Worm (Caenorhabditis elegans) whole organism, mixed stage, embryonic: ENCODE results near the gene twk-35.

Source experiments
- M03D4.4 ChIP-seq: sonication (generic microtip); optimal IDR thresholded peaks from 2 replicates; lab custom pipeline; 2017; ENCODE audit warnings: mild to moderate bottlenecking, missing genetic modification characterization, missing compliant biosample characterization
- bed-3 ChIP-seq: fragments of 200-800 bp; sonication (Bioruptor generic); optimal IDR thresholded peaks from 3 replicates; lab custom pipeline; 2018; ENCODE audit warnings: mild to moderate bottlenecking, missing genetic modification characterization, moderate library complexity, missing compliant biosample characterization
- blmp-1 ChIP-seq: fragments of 150-350 bp; optimal IDR thresholded peaks from 2 replicates; lab custom pipeline; 2014; ENCODE audit warnings: missing biosample characterization, missing genetic modification characterization
- ceh-39 ChIP-seq: fragments of 150-350 bp; optimal IDR thresholded peaks from 2 replicates; lab custom pipeline; 2014; ENCODE audit warnings: missing biosample characterization, missing genetic modification characterization
- ceh-83 ChIP-seq: fragments of 200-800 bp; sonication (Bioruptor generic); optimal IDR thresholded peaks from 2 replicates; lab custom pipeline; 2018; ENCODE audit warnings: mild to moderate bottlenecking, missing genetic modification characterization, missing compliant biosample characterization
- ces-1 ChIP-seq: fragments of 150-350 bp; optimal IDR thresholded peaks from 2 replicates; lab custom pipeline; 2014; ENCODE audit warnings: missing biosample characterization, missing genetic modification reagents, missing genetic modification characterization
- cnd-1 ChIP-seq: fragments of 200-800 bp; sonication (Bioruptor generic); optimal IDR thresholded peaks from 2 replicates; lab custom pipeline; 2018; ENCODE audit warnings: mild to moderate bottlenecking, missing genetic modification characterization, missing compliant biosample characterization
- elt-1 ChIP-seq: sonication (generic microtip); optimal IDR thresholded peaks from 2 replicates; lab custom pipeline; 2017; ENCODE audit warnings: missing genetic modification characterization, mild to moderate bottlenecking, missing compliant biosample characterization, antibody characterized with exemption, moderate library complexity, borderline replicate concordance; ENCODE audit not compliant: insufficient read depth
- elt-3 ChIP-seq: fragments of 150-350 bp; optimal IDR thresholded peaks from 2 replicates; lab custom pipeline; 2014; ENCODE audit warnings: missing biosample characterization, missing genetic modification characterization
- flh-1 ChIP-seq: fragments of 200-800 bp; sonication (Bioruptor generic); optimal IDR thresholded peaks from 2 replicates; lab custom pipeline; 2018; ENCODE audit warnings: mild to moderate bottlenecking, missing genetic modification characterization, moderate library complexity, missing compliant biosample characterization
- hlh-1 ChIP-seq: fragments of 150-350 bp; optimal IDR thresholded peaks from 2 replicates; lab custom pipeline; 2014; ENCODE audit warnings: missing biosample characterization, missing genetic modification reagents, missing genetic modification characterization
- lsy-2 ChIP-seq: fragments of 150-350 bp; optimal IDR thresholded peaks from 2 replicates; lab custom pipeline; 2014; ENCODE audit warnings: missing biosample characterization, missing genetic modification characterization
- mep-1 ChIP-seq: fragments of 150-350 bp; optimal IDR thresholded peaks from 2 replicates; lab custom pipeline; 2017; ENCODE audit warnings: missing biosample characterization, missing genetic modification reagents, missing genetic modification characterization, inconsistent platforms
- mls-2 ChIP-seq: sonication (generic microtip); optimal IDR thresholded peaks from 2 replicates; lab custom pipeline; 2016; ENCODE audit warnings: mild to moderate bottlenecking, missing genetic modification characterization, moderate library complexity, missing compliant biosample characterization
- nhr-2 ChIP-seq: fragments of 150-350 bp; optimal IDR thresholded peaks from 2 replicates; lab custom pipeline; 2014; ENCODE audit warnings: missing biosample characterization, missing genetic modification characterization
- nhr-237 ChIP-seq: fragments of 150-350 bp; optimal IDR thresholded peaks from 2 replicates; lab custom pipeline; 2014; ENCODE audit warnings: missing biosample characterization, missing genetic modification characterization
- nhr-28 ChIP-seq: fragments of 150-350 bp; optimal IDR thresholded peaks from 2 replicates; lab custom pipeline; 2014; ENCODE audit warnings: missing biosample characterization, missing genetic modification characterization
- nhr-76 ChIP-seq: sonication (generic microtip); optimal IDR thresholded peaks from 2 replicates; lab custom pipeline; 2017; ENCODE audit warnings: missing biosample characterization, missing genetic modification characterization
- pha-4 ChIP-seq: fragments of 150-350 bp; optimal IDR thresholded peaks from 2 replicates; lab custom pipeline; 2018; ENCODE audit warnings: missing biosample characterization, missing genetic modification reagents, missing genetic modification characterization
- sem-2 ChIP-seq: fragments of 200-800 bp; sonication (Bioruptor generic); optimal IDR thresholded peaks from 2 replicates; lab custom pipeline; 2018; ENCODE audit warnings: mild to moderate bottlenecking, missing genetic modification characterization, missing compliant biosample characterization
- sptf-1 ChIP-seq: sonication (generic microtip); optimal IDR thresholded peaks from 2 replicates; lab custom pipeline; 2017; ENCODE audit warnings: mild to moderate bottlenecking, missing genetic modification characterization, moderate library complexity, missing compliant biosample characterization
- unc-120 ChIP-seq: sonication (generic microtip); optimal IDR thresholded peaks from 2 replicates; lab custom pipeline; 2017; ENCODE audit warnings: missing genetic modification characterization, missing compliant biosample characterization; ENCODE audit not compliant: poor library complexity, severe bottlenecking
- unc-39 ChIP-seq: fragments of 150-350 bp; optimal IDR thresholded peaks from 2 replicates; lab custom pipeline; 2014; ENCODE audit warnings: missing biosample characterization, missing genetic modification characterization
- unc-62 ChIP-seq: fragments of 150-350 bp; optimal IDR thresholded peaks from 2 replicates; lab custom pipeline; 2014; ENCODE audit warnings: missing biosample characterization, missing genetic modification reagents, missing genetic modification characterization
- zip-8 ChIP-seq: fragments of 150-350 bp; optimal IDR thresholded peaks from 2 replicates; lab custom pipeline; 2014; ENCODE audit warnings: missing biosample characterization, missing genetic modification characterization

Gene twk-35

DNA sequence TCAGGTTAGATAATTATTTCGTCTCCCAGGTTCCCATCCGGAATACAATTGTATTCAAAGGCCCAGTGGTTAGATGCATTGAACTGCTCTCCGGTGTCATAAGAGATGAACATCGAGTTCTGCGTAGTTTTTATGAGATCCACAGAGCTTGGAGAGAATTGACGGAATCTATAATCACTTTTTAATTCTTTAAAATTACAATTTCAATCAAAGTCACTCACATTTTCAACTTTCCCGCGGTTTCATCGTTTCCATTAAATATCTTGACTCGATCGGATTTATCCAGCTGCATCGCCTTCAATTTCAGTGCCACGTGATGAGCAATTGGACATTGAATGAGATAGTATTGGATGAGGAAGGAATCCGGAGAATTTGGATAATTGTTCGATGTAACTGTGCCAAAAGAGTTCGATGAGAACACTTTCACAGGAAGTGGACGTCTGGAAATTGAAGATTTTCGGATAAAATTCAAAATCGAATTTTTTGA is 15.0 kb upstream of the twk-35 start:
- TF ChIP-seq nhr-28 (tag; lab: Kevin White, UChicago) = no peak
- TF ChIP-seq sem-2 = no peak
- TF ChIP-seq pha-4 (tag; lab: Kevin White, UChicago) = no peak
- TF ChIP-seq unc-62 (GFP tag; lab: Kevin White, UChicago) = no peak
- TF ChIP-seq elt-1 (tag; lab: Kevin White, UChicago) = no peak
- no peak for TF ChIP-seq mls-2 (tag; lab: Kevin White, UChicago)
- no peak for TF ChIP-seq nhr-237 (tag; lab: Kevin White, UChicago)
- no peak for TF ChIP-seq cnd-1
- TF ChIP-seq ceh-39 (tag; lab: Kevin White, UChicago) = no peak
- no peak for TF ChIP-seq nhr-76 (tag; lab: Kevin White, UChicago)
- no peak for TF ChIP-seq flh-1 (GFP tag; lab: Kevin White, UChicago)
- no peak for TF ChIP-seq M03D4.4 (tag; lab: Kevin White, UChicago)
- no peak for TF ChIP-seq zip-8
- TF ChIP-seq nhr-2 (tag; lab: Kevin White, UChicago) = no peak
- TF ChIP-seq ces-1 (GFP tag; lab: Kevin White, UChicago) = no peak
- TF ChIP-seq, all 35 proteins: peak for 0

ce11 chrV:20850580-20850979 is 12.2 kb upstream of the twk-35 start, which contains the start of gene clec-264:
TSS of gene clec-264 (minus strand) at chrV:20850701.
- TF ChIP-seq blmp-1 (tag; lab: Kevin White, UChicago) (no peak), elt-3 (no peak), M03D4.4 (tag; lab: Kevin White, UChicago) (no peak), unc-120 (tag; lab: Kevin White, UChicago) (no peak), unc-62 (GFP tag; lab: Kevin White, UChicago) (peak; percentile 72), lsy-2 (tag; lab: Kevin White, UChicago) (no peak), hlh-1 (tag; lab: Kevin White, UChicago) (peak; percentile 77)
- TF ChIP-seq, all 35 proteins: peak for 2

DNA sequence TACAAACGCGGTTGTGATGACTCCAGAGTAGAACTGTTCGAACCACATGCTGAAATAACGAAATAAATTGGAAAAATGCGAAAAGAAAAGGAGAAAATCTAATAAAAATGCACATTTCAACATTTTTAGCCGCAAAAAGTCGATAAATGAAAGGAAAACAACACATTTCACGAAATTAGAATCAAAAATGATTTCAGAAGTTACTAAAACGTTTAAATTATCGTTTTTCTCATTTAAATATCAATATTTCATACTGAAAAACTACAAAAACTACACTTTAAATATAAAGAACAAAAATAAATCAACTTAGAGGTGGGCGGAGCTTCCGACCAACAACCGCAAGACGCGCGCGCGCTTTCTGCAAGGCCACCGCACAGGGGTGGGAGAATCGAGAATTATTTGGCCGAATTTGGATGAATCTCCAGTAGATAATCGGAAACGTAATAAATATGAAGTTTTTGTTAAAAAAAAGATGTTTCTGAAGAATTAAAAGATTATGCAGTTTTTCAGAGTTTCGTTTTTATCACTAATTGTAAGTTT is 10.9 kb upstream of the twk-35 start, which contains the start of gene ndua-1:
Gene ndua-1, minus strand, starts transcription at position 51 of the 540 bp plus-strand sequence.
- peak; percentile 47 for TF ChIP-seq sptf-1 (tag; lab: Kevin White, UChicago)
- no peak for TF ChIP-seq cnd-1
- peak; percentile 25 for TF ChIP-seq pha-4 (tag; lab: Kevin White, UChicago)
- TF ChIP-seq nhr-28 (tag; lab: Kevin White, UChicago) = no peak
- no peak for TF ChIP-seq zip-8
- peak; percentile 72 for TF ChIP-seq unc-120 (tag; lab: Kevin White, UChicago)
- TF ChIP-seq lsy-2 (tag; lab: Kevin White, UChicago) = peak; percentile 54
- peak; percentile 7 for TF ChIP-seq nhr-2 (tag; lab: Kevin White, UChicago)
- no peak for TF ChIP-seq bed-3 (GFP tag; lab: Kevin White, UChicago)
- TF ChIP-seq mep-1 (tag; lab: Kevin White, UChicago) = peak; percentile 60
- no peak for TF ChIP-seq M03D4.4 (tag; lab: Kevin White, UChicago)
- TF ChIP-seq unc-39 = no peak
- TF ChIP-seq ceh-39 (tag; lab: Kevin White, UChicago) = no peak
- peak; percentile 84 for TF ChIP-seq ces-1 (GFP tag; lab: Kevin White, UChicago)
- no peak for TF ChIP-seq nhr-237 (tag; lab: Kevin White, UChicago)
- TF ChIP-seq nhr-76 (tag; lab: Kevin White, UChicago) = no peak

ce11 chrV:20853581-20854161 is 9.1 kb upstream of the twk-35 start, which contains the start of gene F31D4.5:
TSS of gene F31D4.5 (plus strand) at chrV:20854071.
- TF ChIP-seq nhr-2 (tag; lab: Kevin White, UChicago) (no peak), mep-1 (tag; lab: Kevin White, UChicago) (no peak), elt-3 (peak; percentile 90), ces-1 (GFP tag; lab: Kevin White, UChicago) (peak; percentile 64)

ce11 chrV:20861080-20861479 is 1.7 kb upstream of the twk-35 start, which contains the start of gene try-4:
TSS of gene try-4 (minus strand) at chrV:20861153.
- TF ChIP-seq ceh-39 (tag; lab: Kevin White, UChicago) (no peak), sptf-1 (tag; lab: Kevin White, UChicago) (no peak), ceh-83 (no peak)

DNA sequence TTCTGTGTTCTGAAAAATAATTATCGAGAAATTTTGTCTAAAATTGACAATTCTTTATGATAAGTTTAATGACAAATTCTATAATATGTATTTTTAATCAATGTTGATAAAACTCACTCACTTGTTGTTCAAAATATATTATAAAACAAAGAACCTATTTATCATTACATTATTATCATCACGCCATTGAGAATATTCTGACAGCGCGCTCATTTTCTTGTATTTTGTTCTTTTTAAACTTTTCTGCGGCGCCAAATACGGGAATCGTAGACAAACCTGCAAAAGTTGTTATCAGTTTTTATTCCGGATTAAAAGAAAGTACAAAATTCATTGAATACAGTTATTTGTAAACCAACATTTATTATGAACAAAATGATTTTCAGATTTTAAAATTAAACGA is 3.6 kb downstream of the twk-35 start:
- TF ChIP-seq lsy-2 (tag; lab: Kevin White, UChicago) = no peak
- TF ChIP-seq ces-1 (GFP tag; lab: Kevin White, UChicago) = no peak
- TF ChIP-seq cnd-1 = no peak
- TF ChIP-seq elt-3 = no peak
- no peak for TF ChIP-seq mep-1 (tag; lab: Kevin White, UChicago)
